Worm (Caenorhabditis elegans) whole organism, L2 larva: ENCODE measurements around the gene F59A2.5.
"Not testable (repeated sequence)": the region's sequence is repeated elsewhere in the genome, so short reads cannot be mapped to it uniquely, and the experiment has no call there.

Source experiments
- ZK546.5 ChIP-seq: sonication (generic microtip); optimal IDR thresholded peaks from 2 replicates; lab custom pipeline; 2017; ENCODE audit warnings: missing biosample characterization, missing genetic modification characterization
- lin-11 ChIP-seq: fragments of 150-350 bp; sonication (generic microtip); optimal IDR thresholded peaks from 2 replicates; lab custom pipeline; 2014; ENCODE audit warnings: missing biosample characterization, missing genetic modification characterization, inconsistent platforms, mixed read lengths
- nhr-12 ChIP-seq: fragments of 150-350 bp; optimal IDR thresholded peaks from 2 replicates; lab custom pipeline; 2014; ENCODE audit warnings: missing biosample characterization, missing genetic modification characterization
- nhr-25 ChIP-seq: fragments of 150-350 bp; sonication (generic microtip); optimal IDR thresholded peaks from 3 replicates; lab custom pipeline; 2014; ENCODE audit warnings: missing biosample characterization, missing genetic modification characterization
- nhr-77 ChIP-seq: fragments of 150-350 bp; optimal IDR thresholded peaks from 2 replicates; lab custom pipeline; 2014; ENCODE audit warnings: missing biosample characterization, missing genetic modification characterization
- snpc-4 ChIP-seq: fragments of 150-350 bp; optimal IDR thresholded peaks from 2 replicates; lab custom pipeline; 2014; ENCODE audit warnings: missing biosample characterization, missing genetic modification characterization
- unc-55 ChIP-seq: fragments of 150-350 bp; sonication (generic microtip); optimal IDR thresholded peaks from 3 replicates; lab custom pipeline; 2014; ENCODE audit warnings: missing biosample characterization, missing genetic modification reagents, missing genetic modification characterization
- unc-62 ChIP-seq: fragments of 150-350 bp; optimal IDR thresholded peaks from 2 replicates; lab custom pipeline; 2014; ENCODE audit warnings: missing biosample characterization, missing genetic modification reagents, missing genetic modification characterization

DNA sequence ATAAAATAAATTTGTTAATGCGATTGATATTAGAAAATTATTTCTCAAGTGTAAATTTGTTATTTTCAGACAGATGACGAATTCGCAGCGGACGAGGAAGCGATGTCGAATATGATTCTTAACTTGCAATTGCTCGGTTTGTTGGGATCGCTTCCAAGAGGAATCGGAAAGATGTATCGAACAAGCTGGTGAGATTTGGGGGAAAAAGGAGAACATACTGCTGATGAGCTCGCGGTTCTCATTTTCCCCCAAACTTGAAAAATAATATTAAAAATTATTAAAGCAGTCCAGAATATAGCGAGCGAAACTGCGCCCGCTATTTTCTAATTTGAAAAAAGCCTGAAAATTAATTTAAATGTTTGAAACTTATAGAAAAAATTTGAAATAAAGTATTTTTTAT lies 48.8 kb downstream of the F59A2.5 start, which contains the start of gene C34C12.2:
- not testable (repeated sequence) for TF ChIP-seq unc-62 (GFP tag; lab: Kevin White, UChicago); nhr-12 (tag; lab: Kevin White, UChicago); unc-55 (GFP tag; lab: Kevin White, UChicago); snpc-4 (tag; lab: Kevin White, UChicago); nhr-77; lin-11 (tag; lab: Kevin White, UChicago); nhr-25 (tag; lab: Kevin White, UChicago); ZK546.5 (tag; lab: Kevin White, UChicago)
